Fruit fly (Drosophila melanogaster) whole organism, embryonic: ENCODE measurements around the gene BomT3.

Experiments used
- Atf3 ChIP-seq: fragments of 200-800 bp; sonication (Bioruptor generic); optimal IDR thresholded peaks from 3 replicates; lab custom pipeline; 2016; ENCODE audit warnings: missing biosample characterization, missing genetic modification characterization
- Blimp-1 ChIP-seq: fragments of 200-800 bp; sonication (Bioruptor generic); optimal IDR thresholded peaks from 3 replicates; lab custom pipeline; 2018; ENCODE audit warnings: missing biosample characterization, missing genetic modification characterization, mild to moderate bottlenecking, moderate library complexity, missing genetic modification reagents
- CG10366 ChIP-seq: fragments of 200-800 bp; sonication (Bioruptor generic); IDR thresholded peaks from 2 replicates; pipeline ENCODE4 v1.3.6; 2022; ENCODE audit warnings: missing biosample characterization, missing genetic modification characterization
- CG10959 ChIP-seq: fragments of 200-800 bp; sonication (Bioruptor generic); IDR thresholded peaks from 2 replicates; pipeline ENCODE4 v1.3.6; 2022; ENCODE audit warnings: missing biosample characterization, missing genetic modification characterization
- CG10979 ChIP-seq: fragments of 200-800 bp; sonication (Bioruptor generic); optimal IDR thresholded peaks from 2 replicates; lab custom pipeline; 2018; ENCODE audit warnings: missing biosample characterization, mild to moderate bottlenecking, missing genetic modification characterization, moderate library complexity
- CG12219 ChIP-seq: fragments of 200-800 bp; sonication (Bioruptor generic); optimal IDR thresholded peaks from 3 replicates; lab custom pipeline; 2018; ENCODE audit warnings: missing biosample characterization, mild to moderate bottlenecking, missing genetic modification characterization
- CG12744 ChIP-seq: fragments of 200-800 bp; sonication (Bioruptor generic); optimal IDR thresholded peaks from 2 replicates; lab custom pipeline; 2016; ENCODE audit warnings: missing biosample characterization, missing genetic modification characterization
- CG17385 ChIP-seq: fragments of 200-800 bp; sonication (Bioruptor generic); optimal IDR thresholded peaks from 3 replicates; lab custom pipeline; 2018; ENCODE audit warnings: missing biosample characterization, mild to moderate bottlenecking, missing genetic modification characterization
- CG1832 ChIP-seq: fragments of 200-800 bp; sonication (Bioruptor generic); optimal IDR thresholded peaks from 2 replicates; lab custom pipeline; 2017; ENCODE audit warnings: missing biosample characterization, mild to moderate bottlenecking, missing genetic modification characterization, inconsistent platforms
- CG2129 ChIP-seq: fragments of 200-800 bp; sonication (Bioruptor generic); IDR thresholded peaks from 2 replicates; pipeline ENCODE4 v1.3.6; 2022; ENCODE audit warnings: missing biosample characterization, missing genetic modification characterization; ENCODE audit not compliant: partially characterized antibody
- CG2678 ChIP-seq: fragments of 200-800 bp; sonication (Bioruptor generic); optimal IDR thresholded peaks from 3 replicates; lab custom pipeline; 2019; ENCODE audit warnings: missing biosample characterization, mild to moderate bottlenecking, missing genetic modification characterization, moderate library complexity
- CG3281 ChIP-seq: fragments of 200-800 bp; sonication (Bioruptor generic); optimal IDR thresholded peaks from 3 replicates; lab custom pipeline; 2017; ENCODE audit warnings: missing biosample characterization, mild to moderate bottlenecking, missing genetic modification characterization
- CG33213 ChIP-seq: fragments of 200-800 bp; sonication (Bioruptor generic); optimal IDR thresholded peaks from 3 replicates; lab custom pipeline; 2016; ENCODE audit warnings: missing biosample characterization, missing genetic modification characterization
- CG5180 ChIP-seq: fragments of 200-800 bp; sonication (Bioruptor generic); optimal IDR thresholded peaks from 3 replicates; lab custom pipeline; 2017; ENCODE audit warnings: missing biosample characterization, missing genetic modification characterization, mild to moderate bottlenecking, moderate library complexity, missing genetic modification reagents
- CG5245 ChIP-seq: fragments of 200-800 bp; sonication (Bioruptor generic); optimal IDR thresholded peaks from 3 replicates; lab custom pipeline; 2016; ENCODE audit warnings: missing biosample characterization, missing genetic modification characterization
- CG6813 ChIP-seq: fragments of 200-800 bp; sonication (Bioruptor generic); optimal IDR thresholded peaks from 2 replicates; lab custom pipeline; 2017; ENCODE audit warnings: missing biosample characterization, missing genetic modification characterization, mild to moderate bottlenecking, moderate library complexity, missing genetic modification reagents
- CG7839 ChIP-seq: fragments of 200-800 bp; sonication (Bioruptor generic); optimal IDR thresholded peaks from 3 replicates; lab custom pipeline; 2018; ENCODE audit warnings: missing biosample characterization, mild to moderate bottlenecking, missing genetic modification characterization, moderate library complexity
- CG9215 ChIP-seq: fragments of 200-800 bp; sonication (Bioruptor generic); IDR thresholded peaks from 2 replicates; pipeline ENCODE4 v1.3.6; 2022; ENCODE audit warnings: missing biosample characterization, missing genetic modification characterization
- CHES-1-like ChIP-seq: fragments of 200-800 bp; sonication (Bioruptor generic); optimal IDR thresholded peaks from 2 replicates; lab custom pipeline; 2016; ENCODE audit warnings: missing biosample characterization, missing genetic modification characterization
- D19B ChIP-seq: fragments of 200-800 bp; sonication (Bioruptor generic); optimal IDR thresholded peaks from 2 replicates; lab custom pipeline; 2017; ENCODE audit warnings: missing biosample characterization, mild to moderate bottlenecking, missing genetic modification characterization
- E2f1 ChIP-seq: fragments of 200-800 bp; sonication (Bioruptor generic); IDR thresholded peaks from 2 replicates; pipeline ENCODE4 v1.3.6; 2022; ENCODE audit warnings: missing biosample characterization, missing genetic modification characterization
- Gug ChIP-seq: fragments of 200-800 bp; sonication (Bioruptor generic); IDR thresholded peaks from 4 replicates; pipeline ENCODE4 v1.3.6; 2022; ENCODE audit warnings: missing biosample characterization, missing genetic modification characterization
- HLH3B ChIP-seq: fragments of 200-800 bp; sonication (Bioruptor generic); IDR thresholded peaks from 2 replicates; pipeline ENCODE4 v1.3.6; 2022; ENCODE audit warnings: missing biosample characterization, missing genetic modification characterization
- Hmx ChIP-seq: fragments of 200-800 bp; sonication (Bioruptor generic); optimal IDR thresholded peaks from 2 replicates; lab custom pipeline; 2016; ENCODE audit warnings: missing biosample characterization, missing genetic modification characterization
- MESR4 ChIP-seq: fragments of 200-800 bp; sonication (Bioruptor generic); optimal IDR thresholded peaks from 2 replicates; lab custom pipeline; 2018; ENCODE audit warnings: missing biosample characterization, mild to moderate bottlenecking, missing genetic modification characterization, moderate library complexity
- Oli ChIP-seq: fragments of 200-800 bp; sonication (Bioruptor generic); optimal IDR thresholded peaks from 2 replicates; lab custom pipeline; 2018; ENCODE audit warnings: missing biosample characterization, mild to moderate bottlenecking, missing genetic modification characterization, moderate library complexity
- Rfx ChIP-seq: fragments of 200-800 bp; sonication (Bioruptor generic); IDR thresholded peaks from 2 replicates; pipeline ENCODE4 v1.3.6; 2022; ENCODE audit warnings: missing biosample characterization, missing genetic modification characterization
- Rx ChIP-seq: fragments of 200-800 bp; sonication (Bioruptor generic); IDR thresholded peaks from 2 replicates; pipeline ENCODE4 v1.3.6; 2022; ENCODE audit warnings: missing biosample characterization, missing genetic modification characterization
- Vsx1 ChIP-seq: fragments of 200-800 bp; sonication (Bioruptor generic); optimal IDR thresholded peaks from 2 replicates; lab custom pipeline; 2017; ENCODE audit warnings: missing biosample characterization, mild to moderate bottlenecking, missing genetic modification characterization, missing genetic modification reagents
- dm ChIP-seq: fragments of 200-800 bp; sonication (Bioruptor generic); optimal IDR thresholded peaks from 3 replicates; lab custom pipeline; 2016; ENCODE audit warnings: missing biosample characterization, missing genetic modification characterization
- fd102C ChIP-seq: fragments of 200-800 bp; sonication (Bioruptor generic); optimal IDR thresholded peaks from 2 replicates; lab custom pipeline; 2018; ENCODE audit warnings: missing biosample characterization, mild to moderate bottlenecking, missing genetic modification characterization, moderate library complexity
- fd3F ChIP-seq: fragments of 200-800 bp; sonication (Bioruptor generic); optimal IDR thresholded peaks from 2 replicates; lab custom pipeline; 2018; ENCODE audit warnings: missing biosample characterization, mild to moderate bottlenecking, missing genetic modification characterization, moderate library complexity
- fd64A ChIP-seq: fragments of 200-800 bp; sonication (Bioruptor generic); optimal IDR thresholded peaks from 3 replicates; lab custom pipeline; 2018; ENCODE audit warnings: missing biosample characterization, mild to moderate bottlenecking, missing genetic modification characterization
- fru ChIP-seq: fragments of >200 bp; optimal IDR thresholded peaks from 2 replicates; lab custom pipeline; 2017
- gcm2 ChIP-seq: fragments of 200-800 bp; sonication (Bioruptor generic); optimal IDR thresholded peaks from 2 replicates; lab custom pipeline; 2016; ENCODE audit warnings: missing biosample characterization, missing genetic modification characterization
- gsb ChIP-seq: fragments of 200-800 bp; sonication (Bioruptor generic); IDR thresholded peaks from 2 replicates; pipeline ENCODE4 v1.3.6; 2022; ENCODE audit warnings: missing biosample characterization, missing genetic modification characterization
- hth ChIP-seq: fragments of >200 bp; optimal IDR thresholded peaks from 2 replicates; lab custom pipeline; 2017; ENCODE audit warnings: inconsistent platforms
- inv ChIP-seq: fragments of 200-800 bp; sonication (Bioruptor generic); IDR thresholded peaks from 2 replicates; pipeline ENCODE4 v1.3.6; 2022; ENCODE audit warnings: missing biosample characterization, missing genetic modification characterization; ENCODE audit not compliant: partially characterized antibody
- lov ChIP-seq, 2 experiments: fragments of 200-800 bp in 1 of 2; fragments of >200 bp in 1 of 2; sonication (Bioruptor generic) in 1 of 2; IDR thresholded peaks in 1 of 2; optimal IDR thresholded peaks in 1 of 2; 2 replicates in 1 of 2; 3 replicates in 1 of 2; pipeline versions ENCODE4 v1.3.6 to Lab custom; 2017 to 2022; ENCODE audit warnings: missing biosample characterization in 1 of 2, missing genetic modification characterization in 1 of 2
- luna ChIP-seq: fragments of 200-800 bp; sonication (Bioruptor generic); optimal IDR thresholded peaks from 2 replicates; lab custom pipeline; 2016; ENCODE audit warnings: missing biosample characterization, missing genetic modification characterization
- nerfin-2 ChIP-seq: fragments of 200-800 bp; sonication (Bioruptor generic); IDR thresholded peaks from 2 replicates; pipeline ENCODE4 v1.3.6; 2022; ENCODE audit warnings: missing biosample characterization, missing genetic modification characterization; ENCODE audit not compliant: partially characterized antibody
- oc ChIP-seq: fragments of 200-800 bp; sonication (Bioruptor generic); optimal IDR thresholded peaks from 2 replicates; lab custom pipeline; 2018; ENCODE audit warnings: missing biosample characterization, mild to moderate bottlenecking, missing genetic modification characterization, moderate library complexity
- pita ChIP-seq: fragments of 200-800 bp; sonication (Bioruptor generic); optimal IDR thresholded peaks from 2 replicates; lab custom pipeline; 2017; ENCODE audit warnings: missing biosample characterization, mild to moderate bottlenecking, missing genetic modification characterization
- prd ChIP-seq, 3 experiments: fragments of >200 bp in 2 of 3; fragments of 200-800 bp in 1 of 3; sonication (Bioruptor generic) in 1 of 3; optimal IDR thresholded peaks in 2 of 3; IDR thresholded peaks in 1 of 3; 2 replicates in 2 of 3; 3 replicates in 1 of 3; pipeline versions ENCODE4 v1.3.6 to Lab custom; 2017 to 2022; ENCODE audit warnings: missing biosample characterization in 1 of 3, missing genetic modification characterization in 1 of 3
- sna ChIP-seq: fragments of 200-800 bp; sonication (Bioruptor generic); IDR thresholded peaks from 2 replicates; pipeline ENCODE4 v1.3.6; 2022; ENCODE audit warnings: missing biosample characterization, missing genetic modification characterization; ENCODE audit not compliant: partially characterized antibody
- sug ChIP-seq: fragments of 200-800 bp; optimal IDR thresholded peaks from 2 replicates; lab custom pipeline; 2019; ENCODE audit warnings: missing biosample characterization, mild to moderate bottlenecking, missing genetic modification characterization, moderate library complexity
- tgo ChIP-seq: fragments of 200-800 bp; sonication (Bioruptor generic); IDR thresholded peaks from 3 replicates; pipeline ENCODE4 v1.3.6; 2022; ENCODE audit warnings: missing biosample characterization, missing genetic modification characterization
- twi ChIP-seq: fragments of 200-800 bp; optimal IDR thresholded peaks from 2 replicates; lab custom pipeline; 2019; ENCODE audit warnings: missing biosample characterization, mild to moderate bottlenecking, missing genetic modification characterization, moderate library complexity
- vnd ChIP-seq: fragments of 200-800 bp; sonication (Bioruptor generic); IDR thresholded peaks from 3 replicates; pipeline ENCODE4 v1.3.6; 2022; ENCODE audit warnings: missing biosample characterization, missing genetic modification characterization; ENCODE audit not compliant: partially characterized antibody
- wdn ChIP-seq: fragments of 200-800 bp; sonication (Bioruptor generic); IDR thresholded peaks from 2 replicates; pipeline ENCODE4 v1.3.6; 2022; ENCODE audit warnings: missing biosample characterization, missing genetic modification characterization

The BomT3 gene

dm6 chr3R:22035552-22035951 lies 50.6 kb downstream of the BomT3 start (continued):
- TF ChIP-seq Hmx, result no peak
- no peak for TF ChIP-seq CG1832
- no peak for TF ChIP-seq oc
- TF ChIP-seq fru, result no peak
- peak; percentile 74 for TF ChIP-seq sna
- TF ChIP-seq Atf3, result no peak
- peak; percentile 43; the same call in 1 of the 2 replicates for TF ChIP-seq CG2129 (GFP tag; lab: Robert Waterston, UW)
- TF ChIP-seq MESR4 (GFP tag; lab: Kevin White, UChicago), result peak; percentile 35
- no peak for TF ChIP-seq CG17385
- no peak for TF ChIP-seq CG7839
- TF ChIP-seq CG5180, result no peak
- TF ChIP-seq CG3281 (GFP tag; lab: Kevin White, UChicago), result no peak
- TF ChIP-seq Rx, result no peak
- no peak for TF ChIP-seq E2f1
- TF ChIP-seq gsb (GFP tag; lab: Robert Waterston, UW), result no peak
- no peak for TF ChIP-seq CG9215 (GFP tag; lab: Robert Waterston, UW)
- TF ChIP-seq fd102C (GFP tag; lab: Kevin White, UChicago), result no peak
- TF ChIP-seq CG12219, result no peak
- 0 out of 2 replicates have a peak, but pooled peaks have one; percentile 6 for TF ChIP-seq Rfx (GFP tag; lab: Robert Waterston, UW)
- peak; percentile 66; the same call in 1 of the 2 replicates for TF ChIP-seq inv (GFP tag; lab: Robert Waterston, UW)
- no peak for TF ChIP-seq CG10366
- TF ChIP-seq twi, result no peak
- TF ChIP-seq pita, result no peak
- no peak for TF ChIP-seq fd3F (GFP tag; lab: Kevin White, UChicago)
- TF ChIP-seq prd (optimal IDR thresholded peaks at IDR 0.05; lab: Kevin White, UChicago), result no peak
- TF ChIP-seq prd (GFP tag; IDR thresholded peaks at IDR 0.05; lab: Robert Waterston, UW), result no peak
- no peak for TF ChIP-seq CG10979 (tag; lab: Kevin White, UChicago)
- TF ChIP-seq Blimp-1 (GFP tag; lab: Kevin White, UChicago), result no peak
- TF ChIP-seq Vsx1 (GFP tag; lab: Kevin White, UChicago), result no peak
- TF ChIP-seq tgo (GFP tag; lab: Robert Waterston, UW), result no peak
- TF ChIP-seq nerfin-2 (GFP tag; lab: Robert Waterston, UW), result peak; percentile 64
- no peak for TF ChIP-seq Oli (tag; lab: Kevin White, UChicago)
- no peak for TF ChIP-seq CG12744 (GFP tag; lab: Kevin White, UChicago)
- no peak for TF ChIP-seq wdn (GFP tag; lab: Robert Waterston, UW)
- TF ChIP-seq sug, result no peak
- TF ChIP-seq dm (GFP tag; lab: Kevin White, UChicago), result peak; percentile 93
- no peak for TF ChIP-seq HLH3B (GFP tag; lab: Robert Waterston, UW)
- no peak for TF ChIP-seq CG33213 (GFP tag; lab: Kevin White, UChicago)
- no peak for TF ChIP-seq CHES-1-like (GFP tag; lab: Kevin White, UChicago)
- TF ChIP-seq vnd, result peak; percentile 57; the same call in 1 of the 3 replicates
- TF ChIP-seq luna (GFP tag; lab: Kevin White, UChicago), result no peak
- TF ChIP-seq lov (optimal IDR thresholded peaks at IDR 0.05; lab: Kevin White, UChicago), result no peak
- no peak for TF ChIP-seq lov (GFP tag; IDR thresholded peaks at IDR 0.05; lab: Robert Waterston, UW)
- no peak for TF ChIP-seq CG10959 (GFP tag; lab: Robert Waterston, UW)
- no peak for TF ChIP-seq gcm2 (GFP tag; lab: Kevin White, UChicago)
- no peak for TF ChIP-seq Gug
- TF ChIP-seq CG6813 (GFP tag; lab: Kevin White, UChicago), result no peak
- no peak for TF ChIP-seq hth
- no peak for TF ChIP-seq CG5245 (GFP tag; lab: Kevin White, UChicago)
- TF ChIP-seq fd64A (GFP tag; lab: Kevin White, UChicago), result no peak
- TF ChIP-seq CG2678 (tag; lab: Kevin White, UChicago), result no peak
- no peak for TF ChIP-seq D19B (GFP tag; lab: Kevin White, UChicago)
